Fruit fly (Drosophila melanogaster): ENCODE data around the gene CG13250.

- no peak for TF ChIP-seq CG34367 (tag; optimal IDR thresholded peaks at IDR 0.05)
- no peak for TF ChIP-seq CG4496 (GFP tag; IDR thresholded peaks at IDR 0.05)
- TF ChIP-seq Pif1A (GFP tag; optimal IDR thresholded peaks at IDR 0.05) = no peak
- TF ChIP-seq Ets98B (GFP tag; IDR thresholded peaks at IDR 0.05) = no peak
- TF ChIP-seq CG12605 (GFP tag; IDR thresholded peaks at IDR 0.05) = no peak
- TF ChIP-seq CG14655 (GFP tag; optimal IDR thresholded peaks at IDR 0.05) = no peak
- TF ChIP-seq D1 (tag; optimal IDR thresholded peaks at IDR 0.05) = no peak
Measured at dm6 chr3L:20533409-20533808, at the start of gene CG13250.
